Worm (Caenorhabditis elegans): ENCODE measurements around the gene clpp-1.

- TF ChIP-seq nhr-6 (tag; optimal IDR thresholded peaks at IDR 0.05) (no peak), nhr-77 (tag; optimal IDR thresholded peaks at IDR 0.05) (no peak), snpc-4 (tag; optimal IDR thresholded peaks at IDR 0.05) (no peak)
Measured at ce11 chrII:10321410-10321809, 18.8 kb upstream of the clpp-1 start, which contains the start of gene idpp-4.
